Fruit fly (Drosophila melanogaster) S2 (cell line): ENCODE measurements around the gene CG18599.

ENCODE experiments used
- CG8478 ChIP-seq: fragments of >200 bp; optimal IDR thresholded peaks from 2 replicates; lab custom pipeline; 2018
- CTCF ChIP-seq, 2 experiments: fragments of >200 bp; optimal IDR thresholded peaks; 2 replicates each; lab custom pipeline; 2018

- TF ChIP-seq CG8478 (lab: Kevin White, UChicago) (no peak), CTCF (optimal IDR thresholded peaks at IDR 0.05; lab: Kevin White, UChicago) (no peak)
Observed at dm6 chr3R:18276688-18277087, 9.1 kb downstream of the CG18599 start.
